Worm (Caenorhabditis elegans): Measurements from ENCODE around the gene asp-12.

Gene asp-12

ce11 chrV:8288125-8288806 lies 19.3 kb downstream of the asp-12 start:
- no peak for TF ChIP-seq unc-62 (GFP tag; optimal IDR thresholded peaks at IDR 0.05)

- TF ChIP-seq unc-62 (GFP tag; optimal IDR thresholded peaks at IDR 0.05) = no peak
Measured at ce11 chrV:8291764-8292163, 22.8 kb downstream of the asp-12 start, which contains the start of gene srg-33. srg-33 (plus strand) TSS chrV:8292064.

ce11 chrV:8295866-8296265 lies 26.9 kb downstream of the asp-12 start, which contains the start of gene smex-1:
smex-1 (minus strand) TSS chrV:8295966.
- TF ChIP-seq unc-62 (GFP tag; optimal IDR thresholded peaks at IDR 0.05) = no peak

ce11 chrV:8297504-8297903 lies 28.5 kb downstream of the asp-12 start, which contains the start of gene W02D7.4:
W02D7.4 (minus strand) TSS chrV:8297604.
- no peak for TF ChIP-seq unc-62 (GFP tag; optimal IDR thresholded peaks at IDR 0.05)

ce11 chrV:8299191-8299854 lies 30.3 kb downstream of the asp-12 start, which contains the start of gene W02D7.5:
W02D7.5 (minus strand) TSS chrV:8299241.
- no peak for TF ChIP-seq unc-62 (GFP tag; optimal IDR thresholded peaks at IDR 0.05)

- TF ChIP-seq unc-62 (GFP tag; optimal IDR thresholded peaks at IDR 0.05) = no peak
Measured at ce11 chrV:8300935-8301535, 32.0 kb downstream of the asp-12 start, which contains the start of gene W02D7.6. W02D7.6 (minus strand) TSS chrV:8301507.

ce11 chrV:8302522-8302921 lies 33.5 kb downstream of the asp-12 start, which contains the start of gene sel-9:
sel-9 (minus strand) TSS chrV:8302580.
- no peak for TF ChIP-seq unc-62 (GFP tag; optimal IDR thresholded peaks at IDR 0.05)

- no peak for TF ChIP-seq unc-62 (GFP tag; optimal IDR thresholded peaks at IDR 0.05)
Measured at ce11 chrV:8304461-8305195, 35.6 kb downstream of the asp-12 start, which contains the start of gene W02D7.11. W02D7.11 (minus strand) TSS chrV:8304511.

ce11 chrV:8305940-8306339 lies 36.9 kb downstream of the asp-12 start:
- TF ChIP-seq unc-62 (GFP tag; optimal IDR thresholded peaks at IDR 0.05) = no peak

- no peak for TF ChIP-seq unc-62 (GFP tag; optimal IDR thresholded peaks at IDR 0.05)
Measured at ce11 chrV:8306366-8306765, 37.4 kb downstream of the asp-12 start, which contains the start of gene W02D7.8. W02D7.8 (minus strand) TSS chrV:8306466.

- no peak for TF ChIP-seq unc-62 (GFP tag; optimal IDR thresholded peaks at IDR 0.05)
Measured at ce11 chrV:8307013-8307412, 38.0 kb downstream of the asp-12 start.

ce11 chrV:8307681-8308080 lies 38.7 kb downstream of the asp-12 start, which contains the start of gene clec-218:
clec-218 (plus strand) TSS chrV:8307942.
- no peak for TF ChIP-seq unc-62 (GFP tag; optimal IDR thresholded peaks at IDR 0.05)

ce11 chrV:8311210-8311609 lies 42.2 kb downstream of the asp-12 start, which contains the start of gene W02D7.12:
W02D7.12 (plus strand) TSS chrV:8311510.
- no peak for TF ChIP-seq unc-62 (GFP tag; optimal IDR thresholded peaks at IDR 0.05)

ce11 chrV:8318135-8318534 lies 49.1 kb downstream of the asp-12 start, which contains the start of gene clec-219:
clec-219 (plus strand) TSS chrV:8318435.
- TF ChIP-seq unc-62 (GFP tag; optimal IDR thresholded peaks at IDR 0.05) = no peak

All from whole organism, dauer.